Worm (Caenorhabditis elegans): Measurements from ENCODE around the gene C15B12.1.

DNA sequence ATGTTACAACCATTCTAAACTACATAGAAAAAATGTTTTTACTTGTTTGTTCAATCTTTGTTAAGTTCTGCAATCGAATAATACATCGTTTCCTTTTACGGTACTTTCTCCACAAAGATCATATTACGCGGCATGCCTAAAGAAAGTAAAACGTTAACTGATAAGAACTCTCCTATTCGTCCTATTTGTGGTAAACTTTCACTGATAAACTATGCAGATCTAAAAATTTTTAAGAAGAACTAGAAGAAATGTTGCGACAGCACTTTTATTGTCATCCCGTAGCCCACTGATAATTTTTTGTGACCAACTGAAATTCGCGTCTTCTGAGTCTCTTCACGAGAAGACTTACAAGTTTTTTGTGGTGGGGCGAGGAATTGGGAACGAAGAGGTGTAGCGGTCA is 49.5 kb upstream of the C15B12.1 start:
- no peak for TF ChIP-seq let-526 (GFP tag; IDR thresholded peaks at IDR 0.05)
- TF ChIP-seq unc-62 (GFP tag; optimal IDR thresholded peaks at IDR 0.05) = no peak
- no peak for TF ChIP-seq ama-1 (optimal IDR thresholded peaks at IDR 0.05)
- no peak for TF ChIP-seq ama-1 (GFP tag; optimal IDR thresholded peaks at IDR 0.05)
- peak; percentile 11 for TF ChIP-seq madf-10 (tag; optimal IDR thresholded peaks at IDR 0.05)
- TF ChIP-seq ztf-22 (GFP tag; optimal IDR thresholded peaks at IDR 0.05) = no peak
- no peak for TF ChIP-seq chd-7 (tag; optimal IDR thresholded peaks at IDR 0.05)
- no peak for TF ChIP-seq snpc-4 (GFP tag; optimal IDR thresholded peaks at IDR 0.05)
- no peak for TF ChIP-seq snpc-4 (tag; optimal IDR thresholded peaks at IDR 0.05)

All from whole organism, young adult.